Worm (Caenorhabditis elegans): Measurements from ENCODE around the gene lron-13.
"Not testable (repeated sequence)": the region's sequence is repeated elsewhere in the genome, so short reads cannot be mapped to it uniquely, and the experiment has no call there.

lron-13 gene

DNA sequence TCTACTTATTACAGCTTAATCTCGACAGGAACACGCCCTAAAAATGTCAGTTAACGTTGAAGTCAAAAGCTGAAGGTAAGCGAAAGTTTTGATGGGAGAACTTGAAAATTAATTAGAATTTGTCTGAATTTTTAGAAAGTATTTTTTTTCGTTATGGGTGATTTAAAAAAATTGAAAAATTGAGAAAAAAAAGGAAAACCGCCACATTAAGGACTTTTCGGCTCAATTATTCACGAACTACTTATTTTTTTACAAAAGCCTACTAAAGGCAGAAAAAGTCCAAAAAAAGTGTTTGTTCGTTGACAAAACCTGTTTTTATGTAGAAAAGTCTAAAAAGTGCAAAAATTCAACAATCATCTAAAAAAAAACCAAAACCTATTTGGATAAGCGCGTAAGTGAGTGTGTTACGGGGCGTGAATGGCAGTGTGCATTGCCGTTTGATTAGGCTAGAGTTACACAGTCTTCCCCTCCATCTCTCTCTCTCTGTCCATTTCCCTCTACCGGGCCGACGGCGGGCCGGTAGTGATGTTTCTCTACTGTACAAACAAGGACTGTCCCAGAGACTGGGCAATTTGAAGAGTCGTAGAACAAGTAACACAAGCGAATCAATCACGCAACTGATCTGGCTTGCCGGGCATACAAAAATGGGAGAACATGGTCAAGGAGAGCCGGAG, at the start of gene lron-13:
TSS of gene lron-13 (plus strand) at position 15 of the 674 bp plus-strand sequence.
- no peak for TF ChIP-seq unc-62 (GFP tag; optimal IDR thresholded peaks at IDR 0.05)

DNA sequence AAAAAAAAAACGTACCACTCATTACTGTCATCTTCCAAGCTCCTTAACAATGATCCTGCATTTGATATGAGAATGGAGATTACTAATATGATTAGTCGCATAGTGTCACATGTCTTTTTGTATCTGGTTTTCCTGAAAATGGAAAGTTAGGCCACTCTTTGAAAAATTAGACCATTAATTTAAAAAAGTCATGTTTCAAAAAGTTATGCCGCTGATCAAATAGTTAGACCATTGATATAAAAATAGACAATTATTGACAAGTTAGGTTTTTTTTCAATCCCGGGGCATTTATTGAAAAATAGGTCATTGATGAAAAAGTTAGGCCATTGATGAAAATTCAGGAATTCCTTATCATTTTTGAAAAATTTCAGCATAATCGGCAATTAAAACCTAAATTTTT, 43.2 kb upstream of the lron-13 start, which contains the start of gene acc-4:
TSS of gene acc-4 (minus strand) at position 101 of the 400 bp plus-strand sequence.
- TF ChIP-seq unc-62 (GFP tag; optimal IDR thresholded peaks at IDR 0.05), result no peak

DNA sequence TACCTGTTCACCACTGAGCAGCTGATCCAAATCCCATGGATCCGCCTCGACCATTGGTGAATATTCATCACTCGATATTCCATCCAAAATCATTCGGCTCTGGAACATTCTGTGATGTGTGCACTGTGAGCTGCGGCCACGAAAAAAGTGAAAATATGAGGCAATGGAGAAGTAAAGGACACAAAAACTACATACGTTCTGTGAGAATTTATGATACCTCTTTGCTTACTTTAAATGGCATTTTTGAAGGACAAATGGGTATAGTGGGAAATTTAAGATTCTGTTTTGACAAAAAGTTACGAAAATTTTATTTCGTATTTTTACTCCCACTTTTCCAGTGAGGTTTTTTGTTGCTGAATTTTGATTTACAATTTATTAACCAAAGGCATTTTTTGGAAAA, 34.9 kb upstream of the lron-13 start, which contains the start of gene twk-40:
TSS of gene twk-40 (minus strand) at position 101 of the 400 bp plus-strand sequence.
- no peak for TF ChIP-seq unc-62 (GFP tag; optimal IDR thresholded peaks at IDR 0.05)

DNA sequence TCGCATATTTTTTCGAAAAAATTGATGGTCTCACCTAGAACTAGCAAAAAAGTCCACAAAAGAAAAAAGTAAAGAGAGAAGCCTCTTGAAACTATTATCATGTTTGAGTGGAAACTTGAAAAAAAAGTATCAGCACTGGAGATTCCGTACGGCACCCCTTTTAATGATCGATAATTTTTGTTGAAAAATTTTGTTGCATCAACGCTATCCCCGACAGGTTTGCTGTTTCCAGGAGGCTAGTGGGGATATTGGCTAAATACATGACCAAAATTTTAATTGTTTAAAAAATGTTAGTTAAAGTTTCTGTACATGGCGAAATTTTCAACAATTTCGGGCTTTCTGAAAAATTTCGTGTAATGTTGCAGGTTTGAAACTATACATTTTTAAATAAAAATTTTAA, 31.7 kb upstream of the lron-13 start, which contains the start of gene T28A8.2:
TSS of gene T28A8.2 (minus strand) at position 101 of the 400 bp plus-strand sequence.
- TF ChIP-seq unc-62 (GFP tag; optimal IDR thresholded peaks at IDR 0.05), result no peak

DNA sequence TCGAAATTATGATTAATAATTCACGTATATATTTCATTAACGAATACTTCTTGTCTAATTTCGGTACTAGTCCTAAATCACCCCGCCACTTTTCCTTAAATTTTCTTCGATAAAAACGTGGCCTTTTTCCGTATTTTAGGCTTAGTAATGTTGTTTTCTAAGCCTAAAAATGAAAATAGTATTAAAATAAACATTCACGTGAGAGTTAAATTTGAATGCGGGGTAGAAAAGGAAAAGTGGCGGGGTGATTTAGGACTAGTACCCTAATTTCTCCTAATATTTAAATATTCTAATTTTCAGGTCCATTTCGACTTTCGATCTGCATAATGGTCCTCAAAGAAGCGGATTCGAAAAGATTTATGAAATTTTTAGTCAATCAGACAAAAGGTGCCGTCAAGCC, 28.3 kb upstream of the lron-13 start, which contains the start of gene T28A8.6:
TSS of gene T28A8.6 (plus strand) at position 301 of the 400 bp plus-strand sequence.
- not testable (repeated sequence) for TF ChIP-seq unc-62 (GFP tag; optimal IDR thresholded peaks at IDR 0.05)

DNA sequence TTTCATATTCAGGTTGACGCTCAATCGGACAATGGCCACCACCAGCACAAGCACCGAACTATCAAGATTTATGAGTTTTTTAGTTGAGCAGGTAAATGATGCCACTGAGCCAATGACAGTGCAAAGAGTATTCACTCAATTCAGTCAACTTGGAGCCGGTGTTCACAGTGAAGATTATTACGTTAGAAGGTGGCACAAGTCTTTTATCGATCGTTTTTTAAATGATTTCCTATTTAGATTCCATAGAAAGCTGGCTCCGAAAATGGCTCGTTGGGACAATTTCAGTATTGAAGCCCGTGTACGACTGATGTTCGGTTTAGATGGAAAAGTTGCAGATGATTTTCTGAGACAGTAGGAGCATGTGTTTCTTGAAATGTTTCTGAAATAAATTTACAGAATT, 25.6 kb upstream of the lron-13 start, which contains the start of gene T28A8.5:
TSS of gene T28A8.5 (plus strand) at position 32 of the 400 bp plus-strand sequence.
- no peak for TF ChIP-seq unc-62 (GFP tag; optimal IDR thresholded peaks at IDR 0.05)

DNA sequence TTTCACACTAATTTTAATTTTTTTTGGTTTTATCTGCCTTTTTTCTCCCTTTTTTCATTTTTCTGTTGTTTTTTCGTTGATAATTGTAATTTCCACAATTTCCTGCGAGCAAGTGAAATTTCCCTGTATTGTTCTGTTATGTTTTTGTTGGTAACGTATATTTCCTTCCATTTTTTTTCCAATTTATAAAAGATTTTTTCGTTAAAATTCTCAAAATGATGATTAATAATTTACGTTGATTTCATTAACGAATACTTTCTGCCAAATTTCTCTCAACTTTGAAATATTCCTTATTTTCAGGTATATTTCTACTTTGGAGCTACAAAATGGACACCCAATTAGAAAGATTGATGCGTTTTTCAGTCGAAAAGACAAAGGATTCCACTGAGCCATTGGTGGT, 24.7 kb upstream of the lron-13 start, which contains the start of gene T28A8.8:
TSS of gene T28A8.8 (plus strand) at position 301 of the 400 bp plus-strand sequence.
- TF ChIP-seq unc-62 (GFP tag; optimal IDR thresholded peaks at IDR 0.05), result no peak

DNA sequence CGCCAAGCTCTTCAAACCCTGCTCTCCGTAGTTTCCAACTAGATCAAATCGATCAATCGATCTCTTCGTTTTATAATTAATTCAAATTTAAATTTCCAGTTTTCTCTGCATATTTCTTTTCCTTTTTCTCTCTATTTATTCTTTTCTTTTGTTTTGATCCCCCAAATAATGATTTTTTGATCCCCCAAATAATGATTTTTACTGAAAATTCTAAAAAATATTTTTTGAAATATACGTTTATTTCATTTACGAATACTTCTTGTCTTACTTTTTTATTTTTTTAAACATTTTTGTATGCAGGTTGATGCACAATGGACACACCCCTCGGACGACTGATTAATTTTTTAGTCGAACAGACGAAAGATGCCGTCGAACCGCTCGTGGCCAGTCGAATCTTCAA, 23.9 kb upstream of the lron-13 start, which contains the start of gene T28A8.4:
TSS of gene T28A8.4 (plus strand) at position 301 of the 400 bp plus-strand sequence.
- TF ChIP-seq unc-62 (GFP tag; optimal IDR thresholded peaks at IDR 0.05), result no peak

DNA sequence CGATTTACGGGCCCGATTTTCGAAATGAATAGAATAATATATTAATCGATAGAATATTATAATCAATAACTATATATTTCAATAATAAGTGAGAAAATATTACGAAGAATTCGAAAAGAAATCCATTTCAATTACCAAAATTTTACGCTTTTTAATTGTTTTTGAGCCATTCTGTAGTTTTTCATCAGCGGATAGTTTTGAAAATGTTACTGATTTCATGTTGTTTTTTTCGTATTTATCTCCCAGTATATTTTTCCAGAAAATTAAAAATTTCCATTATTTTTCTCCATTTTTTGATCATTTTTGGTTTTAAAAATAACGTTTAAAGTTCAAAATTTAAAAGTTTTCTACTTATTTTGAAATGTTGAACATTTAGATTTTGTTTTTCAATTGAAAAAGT, 21.5 kb upstream of the lron-13 start, which contains the start of gene T28A8.3:
TSS of gene T28A8.3 (plus strand) at position 301 of the 400 bp plus-strand sequence.
- no peak for TF ChIP-seq unc-62 (GFP tag; optimal IDR thresholded peaks at IDR 0.05)

DNA sequence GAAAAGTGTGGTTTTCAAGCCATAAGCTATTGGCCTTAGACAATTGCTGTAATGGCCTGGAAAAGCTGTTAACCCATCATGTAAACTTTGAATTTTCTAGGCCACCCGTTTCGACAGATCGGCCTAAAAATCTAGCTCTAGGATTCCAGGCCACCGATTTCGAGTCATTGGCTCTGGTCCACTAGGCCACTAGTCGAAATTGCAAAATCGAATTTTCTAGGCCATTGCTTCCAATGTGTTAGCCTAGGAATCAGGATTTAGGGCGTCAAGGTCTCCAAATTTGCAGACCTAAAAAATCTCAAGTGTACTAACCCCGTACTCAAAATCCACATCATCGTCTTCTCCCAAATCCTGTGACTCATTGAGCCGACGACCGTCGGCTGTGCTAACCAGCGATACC, 16.5 kb upstream of the lron-13 start:
- no peak for TF ChIP-seq unc-62 (GFP tag; optimal IDR thresholded peaks at IDR 0.05)

DNA sequence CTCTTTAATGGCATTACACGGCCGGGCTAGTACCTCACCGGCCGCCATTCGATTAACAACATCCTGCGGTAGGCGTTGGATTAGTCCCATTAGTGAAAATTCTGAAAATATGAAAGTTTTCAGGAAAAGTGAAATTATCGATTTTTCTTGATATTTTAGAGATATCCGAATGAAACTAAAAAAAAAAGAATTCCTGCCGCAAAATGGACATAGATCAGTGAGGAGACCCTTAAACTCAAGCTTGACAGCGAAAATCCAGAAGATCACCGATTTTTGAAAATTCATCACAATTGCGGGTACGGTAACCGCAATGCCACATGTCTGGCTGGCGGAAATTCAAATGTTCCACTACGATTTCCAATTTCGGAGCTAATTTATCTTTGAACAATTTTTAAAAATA, 12.8 kb upstream of the lron-13 start, which contains the start of gene mlh-1:
TSS of gene mlh-1 (minus strand) at position 101 of the 400 bp plus-strand sequence.
- no peak for TF ChIP-seq unc-62 (GFP tag; optimal IDR thresholded peaks at IDR 0.05)

DNA sequence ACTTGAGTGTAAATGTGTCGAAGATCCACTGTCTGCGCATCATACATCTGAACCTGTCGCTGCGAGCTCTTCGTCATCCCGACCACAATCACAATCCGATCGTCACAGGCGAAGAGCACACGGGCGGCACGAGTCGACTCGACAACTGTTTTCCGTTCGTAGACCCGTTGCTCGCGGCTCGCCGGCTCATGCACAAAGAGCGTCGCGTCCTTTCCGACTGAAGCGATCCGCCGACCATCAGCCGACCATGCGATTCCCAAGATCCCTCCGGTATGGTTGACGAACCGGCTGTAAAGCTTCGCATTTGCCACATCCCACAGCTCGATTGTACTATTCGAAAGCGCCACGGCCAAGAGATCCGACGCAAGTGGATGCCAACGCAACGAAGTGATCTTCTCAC, 8.8 kb upstream of the lron-13 start:
- TF ChIP-seq unc-62 (GFP tag; optimal IDR thresholded peaks at IDR 0.05), result no peak

DNA sequence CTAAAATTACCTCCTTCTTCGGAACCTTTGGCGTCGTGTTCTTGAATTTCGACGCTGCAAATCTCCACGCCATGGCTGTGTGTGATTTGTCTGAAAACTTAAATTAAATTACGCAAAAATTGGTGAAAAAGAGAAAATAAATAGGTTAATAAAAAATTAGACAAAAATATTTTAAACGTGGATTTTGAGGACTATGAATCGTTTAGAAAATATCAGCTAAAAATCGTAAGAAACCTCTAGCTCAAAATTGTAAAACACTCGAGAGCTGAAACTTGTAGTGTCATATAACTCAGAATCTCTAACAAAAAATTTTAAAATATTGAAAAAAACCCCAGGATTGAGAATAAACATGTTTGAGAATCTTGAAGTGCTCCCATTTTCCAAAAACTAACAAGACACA, 3.2 kb upstream of the lron-13 start, which contains the start of gene pod-1:
TSS of gene pod-1 (minus strand) at position 101 of the 400 bp plus-strand sequence.
- TF ChIP-seq unc-62 (GFP tag; optimal IDR thresholded peaks at IDR 0.05), result no peak

DNA sequence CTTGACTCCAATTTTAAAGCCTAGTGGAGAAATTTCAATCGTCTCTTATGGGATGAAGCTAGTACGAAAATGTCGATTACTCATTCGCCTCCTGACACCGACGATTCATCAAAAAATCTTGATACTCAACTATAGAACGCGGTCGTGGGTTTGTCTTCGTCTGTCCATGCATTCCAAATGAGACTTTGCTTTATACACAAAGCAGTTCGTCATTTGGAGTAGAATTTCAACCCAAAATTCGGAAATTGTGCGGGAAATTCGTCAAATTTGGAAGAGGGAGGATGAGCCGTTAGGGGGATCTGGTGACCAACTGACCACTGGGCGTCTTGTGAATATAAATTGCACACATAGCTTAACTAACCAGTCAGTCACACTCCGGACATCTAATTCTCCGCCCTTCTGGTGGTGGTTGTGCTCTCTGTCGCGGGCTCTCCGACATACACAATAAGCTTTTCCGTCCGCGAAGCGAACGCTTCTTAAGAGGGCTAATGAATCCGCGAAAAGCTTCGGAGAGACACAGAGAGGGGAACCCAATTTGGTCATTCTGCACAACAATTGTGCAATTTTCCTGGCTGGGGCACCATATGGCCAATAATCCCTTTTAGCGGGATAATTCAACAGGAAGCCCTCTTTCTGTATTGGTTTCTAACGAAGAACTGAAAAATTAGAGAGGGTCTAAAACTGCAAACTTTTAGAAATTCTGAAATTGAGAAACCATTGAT, 2.0 kb upstream of the lron-13 start:
- TF ChIP-seq unc-62 (GFP tag; optimal IDR thresholded peaks at IDR 0.05), result no peak

DNA sequence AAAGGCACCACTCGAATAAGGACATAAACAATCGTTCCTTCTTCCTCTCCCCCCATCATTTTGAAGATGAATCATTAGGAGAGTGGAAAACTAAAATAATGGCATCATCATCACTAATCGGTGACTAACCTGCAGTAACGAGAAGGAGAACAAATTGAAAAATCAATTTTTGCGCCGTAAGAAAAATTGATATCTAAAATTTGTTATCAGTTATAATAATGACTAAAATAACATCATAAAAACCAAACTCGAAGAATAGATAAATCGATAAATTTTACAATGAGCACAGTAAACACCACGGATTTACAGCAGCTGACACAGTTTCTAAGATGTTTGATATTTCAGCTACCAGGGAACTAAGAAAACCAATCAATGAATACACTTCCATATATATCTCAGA, 1.0 kb upstream of the lron-13 start:
- TF ChIP-seq unc-62 (GFP tag; optimal IDR thresholded peaks at IDR 0.05), result no peak

DNA sequence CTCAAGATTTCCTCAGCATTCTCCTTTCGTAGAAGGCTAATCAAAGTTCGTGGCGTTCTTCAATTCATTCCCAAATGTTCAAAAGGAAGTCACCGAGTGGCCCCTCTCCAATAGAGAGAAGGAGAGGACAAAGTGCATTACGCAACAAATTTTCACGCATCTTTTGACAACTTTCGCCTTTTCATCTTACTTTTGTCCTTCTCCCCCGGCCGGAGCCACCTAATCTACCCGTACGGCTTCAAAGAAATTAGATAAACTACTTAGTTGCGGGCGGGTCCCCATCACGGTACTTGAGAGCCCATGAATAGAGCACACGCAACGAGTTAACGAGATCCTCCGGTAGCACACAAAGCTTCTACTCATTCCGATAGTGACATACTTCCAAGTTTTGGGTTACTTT, 536 bp upstream of the lron-13 start:
- no peak for TF ChIP-seq unc-62 (GFP tag; optimal IDR thresholded peaks at IDR 0.05)

Data from whole organism, dauer.